Fruit fly (Drosophila melanogaster) whole organism, embryonic: Measurements from ENCODE around the gene CG14644.

Experiments
- ATbp ChIP-seq: fragments of 200-800 bp; sonication (Bioruptor generic); optimal IDR thresholded peaks from 2 replicates; lab custom pipeline; 2017; ENCODE audit warnings: missing biosample characterization, mild to moderate bottlenecking, missing genetic modification characterization, missing genetic modification reagents
- Ada2b ChIP-seq: fragments of 200-800 bp; sonication (Bioruptor generic); IDR thresholded peaks from 2 replicates; pipeline ENCODE4 v1.3.6; 2022; ENCODE audit warnings: missing biosample characterization, missing genetic modification characterization
- Adf1 ChIP-seq: fragments of 200-800 bp; sonication (Bioruptor generic); IDR thresholded peaks from 2 replicates; pipeline ENCODE4 v1.3.6; 2022; ENCODE audit warnings: missing biosample characterization, missing genetic modification characterization
- Atf3 ChIP-seq: fragments of 200-800 bp; sonication (Bioruptor generic); optimal IDR thresholded peaks from 3 replicates; lab custom pipeline; 2016; ENCODE audit warnings: missing biosample characterization, missing genetic modification characterization
- Bgb ChIP-seq: fragments of 200-800 bp; sonication (Bioruptor generic); IDR thresholded peaks from 2 replicates; pipeline ENCODE4 v1.3.6; 2022; ENCODE audit warnings: missing biosample characterization, missing genetic modification characterization; ENCODE audit not compliant: partially characterized antibody
- Blimp-1 ChIP-seq: fragments of 200-800 bp; sonication (Bioruptor generic); optimal IDR thresholded peaks from 3 replicates; lab custom pipeline; 2018; ENCODE audit warnings: missing biosample characterization, missing genetic modification characterization, mild to moderate bottlenecking, moderate library complexity, missing genetic modification reagents
- C15 ChIP-seq: fragments of 200-800 bp; sonication (Bioruptor generic); IDR thresholded peaks from 3 replicates; pipeline ENCODE4 v1.3.6; 2022; ENCODE audit warnings: missing biosample characterization, missing genetic modification characterization
- CG12155 ChIP-seq: fragments of 200-800 bp; sonication (Bioruptor generic); optimal IDR thresholded peaks from 3 replicates; lab custom pipeline; 2016; ENCODE audit warnings: missing biosample characterization, missing genetic modification characterization
- CG12942 ChIP-seq: fragments of 200-800 bp; sonication (Bioruptor generic); optimal IDR thresholded peaks from 3 replicates; lab custom pipeline; 2016; ENCODE audit warnings: missing biosample characterization, missing genetic modification characterization
- CG15514 ChIP-seq: fragments of 200-800 bp; sonication (Bioruptor generic); optimal IDR thresholded peaks from 3 replicates; lab custom pipeline; 2017; ENCODE audit warnings: missing biosample characterization, missing genetic modification characterization, mild to moderate bottlenecking, moderate library complexity, missing genetic modification reagents
- CG17328 ChIP-seq: fragments of 200-800 bp; sonication (Bioruptor generic); IDR thresholded peaks from 2 replicates; pipeline ENCODE4 v1.3.6; 2022; ENCODE audit warnings: missing biosample characterization, missing genetic modification characterization
- CG34224 ChIP-seq: fragments of 200-800 bp; sonication (Bioruptor generic); IDR thresholded peaks from 3 replicates; pipeline ENCODE4 v1.3.6; 2022; ENCODE audit warnings: missing biosample characterization, missing genetic modification characterization; ENCODE audit not compliant: partially characterized antibody
- CG3847 ChIP-seq: fragments of 200-800 bp; sonication (Bioruptor generic); IDR thresholded peaks from 2 replicates; pipeline ENCODE4 v1.3.6; 2022; ENCODE audit warnings: missing biosample characterization, missing genetic modification characterization
- CG6175 ChIP-seq: fragments of 200-800 bp; sonication (Bioruptor generic); IDR thresholded peaks from 3 replicates; pipeline ENCODE4 v1.3.6; 2022; ENCODE audit warnings: missing biosample characterization, missing genetic modification characterization
- CG6254 ChIP-seq: fragments of 200-800 bp; sonication (Bioruptor generic); optimal IDR thresholded peaks from 3 replicates; lab custom pipeline; 2017; ENCODE audit warnings: mild to moderate bottlenecking, missing biosample characterization, missing genetic modification reagents, missing genetic modification characterization
- CG6791 ChIP-seq: fragments of 200-800 bp; sonication (Bioruptor generic); IDR thresholded peaks from 3 replicates; pipeline ENCODE4 v1.3.6; 2022; ENCODE audit warnings: missing biosample characterization, missing genetic modification characterization; ENCODE audit not compliant: partially characterized antibody
- CG7839 ChIP-seq: fragments of 200-800 bp; sonication (Bioruptor generic); optimal IDR thresholded peaks from 3 replicates; lab custom pipeline; 2018; ENCODE audit warnings: missing biosample characterization, mild to moderate bottlenecking, missing genetic modification characterization, moderate library complexity
- CG9215 ChIP-seq: fragments of 200-800 bp; sonication (Bioruptor generic); IDR thresholded peaks from 2 replicates; pipeline ENCODE4 v1.3.6; 2022; ENCODE audit warnings: missing biosample characterization, missing genetic modification characterization
- CG9817 ChIP-seq: fragments of 200-800 bp; sonication (Bioruptor generic); optimal IDR thresholded peaks from 2 replicates; lab custom pipeline; 2018; ENCODE audit warnings: missing biosample characterization, mild to moderate bottlenecking, missing genetic modification characterization, moderate library complexity
- D ChIP-seq, 2 experiments: fragments of 200-800 bp in 1 of 2; fragments of >200 bp in 1 of 2; sonication (Bioruptor generic) in 1 of 2; optimal IDR thresholded peaks; 2 replicates in 1 of 2; 3 replicates in 1 of 2; lab custom pipeline; 2017; ENCODE audit warnings: mild to moderate bottlenecking in 1 of 2, missing biosample characterization in 1 of 2, missing genetic modification characterization in 1 of 2, missing genetic modification reagents in 1 of 2
- Dek ChIP-seq: fragments of 200-800 bp; sonication (Bioruptor generic); optimal IDR thresholded peaks from 3 replicates; lab custom pipeline; 2019; ENCODE audit warnings: missing biosample characterization, mild to moderate bottlenecking, missing genetic modification characterization, moderate library complexity
- Gug ChIP-seq: fragments of 200-800 bp; sonication (Bioruptor generic); IDR thresholded peaks from 4 replicates; pipeline ENCODE4 v1.3.6; 2022; ENCODE audit warnings: missing biosample characterization, missing genetic modification characterization
- Hmr ChIP-seq: fragments of 200-800 bp; sonication (Bioruptor generic); optimal IDR thresholded peaks from 3 replicates; lab custom pipeline; 2017; ENCODE audit warnings: mild to moderate bottlenecking, missing biosample characterization, missing genetic modification reagents, missing genetic modification characterization
- Hr39 ChIP-seq: fragments of >200 bp; optimal IDR thresholded peaks from 2 replicates; lab custom pipeline; 2017
- Hr78 ChIP-seq, 2 experiments: fragments of 200-800 bp in 1 of 2; fragments of >200 bp in 1 of 2; sonication (Bioruptor generic) in 1 of 2; optimal IDR thresholded peaks; 2 replicates each; lab custom pipeline; 2017 to 2019; ENCODE audit warnings: missing biosample characterization in 2 of 2, missing genetic modification characterization in 2 of 2, mild to moderate bottlenecking in 1 of 2, moderate library complexity in 1 of 2
- MESR4 ChIP-seq: fragments of 200-800 bp; sonication (Bioruptor generic); optimal IDR thresholded peaks from 2 replicates; lab custom pipeline; 2018; ENCODE audit warnings: missing biosample characterization, mild to moderate bottlenecking, missing genetic modification characterization, moderate library complexity
- Mrtf ChIP-seq: fragments of 200-800 bp; sonication (Bioruptor generic); IDR thresholded peaks from 3 replicates; pipeline ENCODE4 v1.3.6; 2022; ENCODE audit warnings: missing biosample characterization, missing genetic modification characterization
- NK7.1 ChIP-seq: fragments of 200-800 bp; sonication (Bioruptor generic); optimal IDR thresholded peaks from 3 replicates; lab custom pipeline; 2016; ENCODE audit warnings: missing biosample characterization, missing genetic modification characterization
- bab2 ChIP-seq: fragments of 200-800 bp; sonication (Bioruptor generic); optimal IDR thresholded peaks from 2 replicates; lab custom pipeline; 2016; ENCODE audit warnings: missing biosample characterization, missing genetic modification characterization
- br ChIP-seq: fragments of >200 bp; optimal IDR thresholded peaks from 2 replicates; lab custom pipeline; 2017
- cg ChIP-seq: fragments of 200-800 bp; sonication (Bioruptor generic); optimal IDR thresholded peaks from 3 replicates; lab custom pipeline; 2019; ENCODE audit warnings: missing biosample characterization, mild to moderate bottlenecking, missing genetic modification characterization, moderate library complexity
- chinmo ChIP-seq: fragments of 200-800 bp; sonication (Bioruptor generic); IDR thresholded peaks from 4 replicates; pipeline ENCODE4 v1.3.6; 2022; ENCODE audit warnings: missing biosample characterization, missing genetic modification characterization; ENCODE audit not compliant: partially characterized antibody
- cwo ChIP-seq: fragments of 200-800 bp; sonication (Bioruptor generic); optimal IDR thresholded peaks from 3 replicates; lab custom pipeline; 2017; ENCODE audit warnings: missing biosample characterization, missing genetic modification characterization, mild to moderate bottlenecking, moderate library complexity, missing genetic modification reagents
- dati ChIP-seq: fragments of 200-800 bp; sonication (Bioruptor generic); IDR thresholded peaks from 2 replicates; pipeline ENCODE4 v1.3.6; 2022; ENCODE audit warnings: missing biosample characterization, missing genetic modification characterization
- fd96Cb ChIP-seq: fragments of 200-800 bp; sonication (Bioruptor generic); optimal IDR thresholded peaks from 2 replicates; lab custom pipeline; 2018; ENCODE audit warnings: missing biosample characterization, mild to moderate bottlenecking, missing genetic modification characterization, moderate library complexity
- gro ChIP-seq: fragments of 200-800 bp; sonication (Bioruptor generic); optimal IDR thresholded peaks from 2 replicates; lab custom pipeline; 2016; ENCODE audit warnings: missing biosample characterization, missing genetic modification characterization
- her ChIP-seq: fragments of 200-800 bp; sonication (Bioruptor generic); optimal IDR thresholded peaks from 2 replicates; lab custom pipeline; 2016; ENCODE audit warnings: missing biosample characterization, missing genetic modification characterization
- hth ChIP-seq: fragments of >200 bp; optimal IDR thresholded peaks from 2 replicates; lab custom pipeline; 2017; ENCODE audit warnings: inconsistent platforms
- jigr1 ChIP-seq: fragments of 200-800 bp; sonication (Bioruptor generic); IDR thresholded peaks from 3 replicates; pipeline ENCODE4 v1.3.6; 2022; ENCODE audit warnings: missing biosample characterization, missing genetic modification characterization
- lov ChIP-seq, 2 experiments: fragments of 200-800 bp in 1 of 2; fragments of >200 bp in 1 of 2; sonication (Bioruptor generic) in 1 of 2; IDR thresholded peaks in 1 of 2; optimal IDR thresholded peaks in 1 of 2; 2 replicates in 1 of 2; 3 replicates in 1 of 2; pipeline versions ENCODE4 v1.3.6 to Lab custom; 2017 to 2022; ENCODE audit warnings: missing biosample characterization in 1 of 2, missing genetic modification characterization in 1 of 2
- mirr ChIP-seq: fragments of 200-800 bp; sonication (Bioruptor generic); optimal IDR thresholded peaks from 3 replicates; lab custom pipeline; 2018; ENCODE audit warnings: missing biosample characterization, mild to moderate bottlenecking, missing genetic modification characterization
- onecut ChIP-seq: fragments of 200-800 bp; sonication (Bioruptor generic); IDR thresholded peaks from 2 replicates; pipeline ENCODE4 v1.3.6; 2022; ENCODE audit warnings: missing biosample characterization, missing genetic modification characterization
- ro ChIP-seq: fragments of 200-800 bp; sonication (Bioruptor generic); IDR thresholded peaks from 2 replicates; pipeline ENCODE4 v1.3.6; 2022; ENCODE audit warnings: missing biosample characterization, missing genetic modification characterization
- sens-2 ChIP-seq: fragments of 200-800 bp; sonication (Bioruptor generic); IDR thresholded peaks from 2 replicates; pipeline ENCODE4 v1.3.6; 2022; ENCODE audit warnings: missing biosample characterization, missing genetic modification characterization
- slp2 ChIP-seq: fragments of 200-800 bp; sonication (Bioruptor generic); optimal IDR thresholded peaks from 2 replicates; lab custom pipeline; 2016; ENCODE audit warnings: missing biosample characterization, missing genetic modification characterization
- wdn ChIP-seq: fragments of 200-800 bp; sonication (Bioruptor generic); IDR thresholded peaks from 2 replicates; pipeline ENCODE4 v1.3.6; 2022; ENCODE audit warnings: missing biosample characterization, missing genetic modification characterization

CG14644 gene

dm6 chr3R:4215264-4215993 lies 37.4 kb downstream of the CG14644 start, which contains the start of gene CG14636 (continued):
- TF ChIP-seq CG7839 (tag; lab: Kevin White, UChicago): peak; percentile 78
- peak; percentile 28; the same call in 1 of the 3 replicates for TF ChIP-seq CG34224 (GFP tag; lab: Robert Waterston, UW)
- TF ChIP-seq NK7.1 (GFP tag; lab: Kevin White, UChicago): peak; percentile 17
- peak; percentile 63; the same call in 2 of the 4 replicates for TF ChIP-seq Gug (GFP tag; lab: Robert Waterston, UW)
- TF ChIP-seq Mrtf (GFP tag; lab: Robert Waterston, UW): peak; percentile 62; the same call in 1 of the 3 replicates
- peak; percentile 67; the same call in 2 of the 3 replicates for TF ChIP-seq jigr1 (GFP tag; lab: Robert Waterston, UW)
- no peak for TF ChIP-seq cg
- TF ChIP-seq Atf3 (GFP tag; lab: Kevin White, UChicago): peak; percentile 28
- TF ChIP-seq cwo (GFP tag; lab: Kevin White, UChicago): peak; percentile 69
- TF ChIP-seq CG15514 (GFP tag; lab: Kevin White, UChicago): peak; percentile 73
- TF ChIP-seq ro (GFP tag; lab: Robert Waterston, UW): peak; percentile 47; the same call in 1 of the 2 replicates
- peak; percentile 45 for TF ChIP-seq CG12942
- TF ChIP-seq Hr39 (lab: Kevin White, UChicago): no peak
- TF ChIP-seq CG9215: peak; percentile 71
- no peak for TF ChIP-seq dati

dm6 chr3R:4214601-4215000 lies 38.2 kb downstream of the CG14644 start:
- TF ChIP-seq Blimp-1: peak; percentile 60
- TF ChIP-seq wdn (GFP tag; lab: Robert Waterston, UW): no peak

- TF ChIP-seq Mrtf (GFP tag; lab: Robert Waterston, UW): peak; percentile 91
- TF ChIP-seq gro (GFP tag; lab: Kevin White, UChicago): no peak
- no peak for TF ChIP-seq lov (optimal IDR thresholded peaks at IDR 0.05; lab: Kevin White, UChicago)
- TF ChIP-seq lov (GFP tag; IDR thresholded peaks at IDR 0.05; lab: Robert Waterston, UW): peak; percentile 86
- peak; percentile 48 for TF ChIP-seq CG12155 (GFP tag; lab: Kevin White, UChicago)
- TF ChIP-seq Hr78 (GFP tag; optimal IDR thresholded peaks at IDR 0.05; lab: Kevin White, UChicago): peak in 1 of 2 experiments; percentile 78
- peak; percentile 86 for TF ChIP-seq CG17328 (GFP tag; lab: Robert Waterston, UW)
- TF ChIP-seq Dek (tag; lab: Kevin White, UChicago): peak; percentile 44
- TF ChIP-seq Adf1: peak; percentile 36; the same call in 1 of the 2 replicates
- TF ChIP-seq Ada2b (GFP tag; lab: Robert Waterston, UW): peak; percentile 91
- TF ChIP-seq sens-2 (GFP tag; lab: Robert Waterston, UW): peak; percentile 69
- TF ChIP-seq hth: no peak
- no peak for TF ChIP-seq Bgb (GFP tag; lab: Robert Waterston, UW)
- TF ChIP-seq MESR4 (GFP tag; lab: Kevin White, UChicago): no peak
- TF ChIP-seq her: peak; percentile 70
- TF ChIP-seq C15 (GFP tag; lab: Robert Waterston, UW): peak; percentile 45; the same call in 1 of the 3 replicates
- TF ChIP-seq bab2 (GFP tag; lab: Kevin White, UChicago): peak; percentile 74
- TF ChIP-seq CG6254: peak; percentile 60
- no peak for TF ChIP-seq D (optimal IDR thresholded peaks at IDR 0.05; lab: Kevin White, UChicago)
- TF ChIP-seq D (GFP tag; optimal IDR thresholded peaks at IDR 0.05; lab: Kevin White, UChicago): peak; percentile 70
- no peak for TF ChIP-seq br
- peak; percentile 77 for TF ChIP-seq slp2
- TF ChIP-seq ATbp: peak; percentile 87
- TF ChIP-seq chinmo: no peak
- TF ChIP-seq Hmr (GFP tag; lab: Kevin White, UChicago): peak; percentile 62
- TF ChIP-seq fd96Cb (tag; lab: Kevin White, UChicago): peak; percentile 81
- TF ChIP-seq CG9817 (tag; lab: Kevin White, UChicago): peak; percentile 70
- TF ChIP-seq CG3847 (GFP tag; lab: Robert Waterston, UW): peak; percentile 80
- peak; percentile 29 for TF ChIP-seq mirr (GFP tag; lab: Kevin White, UChicago)
- no peak for TF ChIP-seq CG6791 (GFP tag; lab: Robert Waterston, UW)
- peak; percentile 83 for TF ChIP-seq CG6175 (GFP tag; lab: Robert Waterston, UW)
- TF ChIP-seq onecut (GFP tag; lab: Robert Waterston, UW): peak; percentile 84
These were observed 38.8 kb downstream of the CG14644 start for dm6 chr3R:4214038-4214437.
